Fruit fly (Drosophila melanogaster): ENCODE measurements around the gene Secp43.

Secp43 gene

dm6 chr2L:4410855-4411254 lies 43.4 kb downstream of the Secp43 start, which contains the start of gene CG43055:
CG43055 (plus strand) TSS chr2L:4411155.
- TF ChIP-seq Pif1A (GFP tag; optimal IDR thresholded peaks at IDR 0.05), result no peak
- TF ChIP-seq EcR (GFP tag; optimal IDR thresholded peaks at IDR 0.05), result no peak
- TF ChIP-seq fd96Ca (GFP tag; IDR thresholded peaks at IDR 0.05), result no peak
- TF ChIP-seq CG12605 (GFP tag; IDR thresholded peaks at IDR 0.05), result no peak
- TF ChIP-seq CG15710 (tag; optimal IDR thresholded peaks at IDR 0.05), result no peak
- TF ChIP-seq gl (tag; optimal IDR thresholded peaks at IDR 0.05), result no peak
- no peak for TF ChIP-seq rn (GFP tag; IDR thresholded peaks at IDR 0.05)
- TF ChIP-seq Pif1B (GFP tag; optimal IDR thresholded peaks at IDR 0.05), result no peak
- no peak for TF ChIP-seq CG17806 (tag; optimal IDR thresholded peaks at IDR 0.05)
- no peak for TF ChIP-seq CG9948 (tag; optimal IDR thresholded peaks at IDR 0.05)
- TF ChIP-seq CG8159 (tag; optimal IDR thresholded peaks at IDR 0.05), result no peak
- TF ChIP-seq Snoo (tag; optimal IDR thresholded peaks at IDR 0.05), result no peak
- no peak for TF ChIP-seq CG32121 (GFP tag; IDR thresholded peaks at IDR 0.05)
- TF ChIP-seq CG10348 (GFP tag; IDR thresholded peaks at IDR 0.05), result no peak
